Fruit fly (Drosophila melanogaster) whole organism, embryonic: ENCODE data around the gene CG13658.
A peak's percentile ranks its signal among the peaks of the same experiment; 100 is the strongest.

Source experiments
- Atf-2 ChIP-seq: fragments of 200-800 bp; sonication (Bioruptor generic); optimal IDR thresholded peaks from 2 replicates; lab custom pipeline; 2016; ENCODE audit warnings: missing biosample characterization, missing genetic modification characterization
- B-H2 ChIP-seq: fragments of 200-800 bp; sonication (Bioruptor generic); optimal IDR thresholded peaks from 2 replicates; lab custom pipeline; 2018; ENCODE audit warnings: missing biosample characterization, mild to moderate bottlenecking, missing genetic modification characterization
- Bteb2 ChIP-seq: fragments of 200-800 bp; sonication (Bioruptor generic); optimal IDR thresholded peaks from 2 replicates; lab custom pipeline; 2016; ENCODE audit warnings: missing biosample characterization, missing genetic modification characterization
- CG10979 ChIP-seq: fragments of 200-800 bp; sonication (Bioruptor generic); optimal IDR thresholded peaks from 2 replicates; lab custom pipeline; 2018; ENCODE audit warnings: missing biosample characterization, mild to moderate bottlenecking, missing genetic modification characterization, moderate library complexity
- CG11093 ChIP-seq: fragments of 200-800 bp; sonication (Bioruptor generic); IDR thresholded peaks from 3 replicates; pipeline ENCODE4 v1.3.6; 2022; ENCODE audit warnings: missing biosample characterization, missing genetic modification characterization
- CG12155 ChIP-seq: fragments of 200-800 bp; sonication (Bioruptor generic); optimal IDR thresholded peaks from 3 replicates; lab custom pipeline; 2016; ENCODE audit warnings: missing biosample characterization, missing genetic modification characterization
- CG12236 ChIP-seq: fragments of 200-800 bp; sonication (Bioruptor generic); optimal IDR thresholded peaks from 2 replicates; lab custom pipeline; 2016; ENCODE audit warnings: missing biosample characterization, missing genetic modification characterization
- CG12744 ChIP-seq: fragments of 200-800 bp; sonication (Bioruptor generic); optimal IDR thresholded peaks from 2 replicates; lab custom pipeline; 2016; ENCODE audit warnings: missing biosample characterization, missing genetic modification characterization
- CG13424 ChIP-seq: fragments of 200-800 bp; sonication (Bioruptor generic); optimal IDR thresholded peaks from 2 replicates; lab custom pipeline; 2019; ENCODE audit warnings: missing biosample characterization, mild to moderate bottlenecking, missing genetic modification characterization, moderate library complexity
- CG13624 ChIP-seq: fragments of 200-800 bp; sonication (Bioruptor generic); optimal IDR thresholded peaks from 2 replicates; lab custom pipeline; 2016; ENCODE audit warnings: missing biosample characterization, missing genetic modification characterization
- CG14050 ChIP-seq: fragments of 200-800 bp; sonication (Bioruptor generic); IDR thresholded peaks from 3 replicates; pipeline ENCODE4 v1.3.6; 2022; ENCODE audit warnings: missing biosample characterization, missing genetic modification characterization
- CG14860 ChIP-seq: fragments of 200-800 bp; sonication (Bioruptor generic); IDR thresholded peaks from 3 replicates; pipeline ENCODE4 v1.3.6; 2022; ENCODE audit warnings: missing biosample characterization, missing genetic modification characterization; ENCODE audit not compliant: partially characterized antibody
- CG14965 ChIP-seq: fragments of 200-800 bp; sonication (Bioruptor generic); optimal IDR thresholded peaks from 2 replicates; lab custom pipeline; 2016; ENCODE audit warnings: missing biosample characterization, missing genetic modification characterization, borderline replicate concordance
- CG15601 ChIP-seq: fragments of 200-800 bp; sonication (Bioruptor generic); optimal IDR thresholded peaks from 3 replicates; lab custom pipeline; 2019; ENCODE audit warnings: missing biosample characterization, mild to moderate bottlenecking, missing genetic modification characterization, moderate library complexity
- CG16779 ChIP-seq: fragments of 200-800 bp; sonication (Bioruptor generic); IDR thresholded peaks from 2 replicates; pipeline ENCODE4 v1.3.6; 2022; ENCODE audit warnings: missing biosample characterization, missing genetic modification characterization
- CG17829 ChIP-seq: fragments of 200-800 bp; optimal IDR thresholded peaks from 2 replicates; lab custom pipeline; 2019; ENCODE audit warnings: missing biosample characterization, mild to moderate bottlenecking, missing genetic modification characterization, moderate library complexity
- CG2120 ChIP-seq: fragments of 200-800 bp; sonication (Bioruptor generic); optimal IDR thresholded peaks from 3 replicates; lab custom pipeline; 2016; ENCODE audit warnings: missing biosample characterization, missing genetic modification characterization
- CG2712 ChIP-seq: fragments of 200-800 bp; optimal IDR thresholded peaks from 3 replicates; lab custom pipeline; 2019; ENCODE audit warnings: missing biosample characterization, mild to moderate bottlenecking, missing genetic modification characterization, moderate library complexity
- CG30020 ChIP-seq: fragments of 200-800 bp; optimal IDR thresholded peaks from 2 replicates; lab custom pipeline; 2019; ENCODE audit warnings: missing biosample characterization, mild to moderate bottlenecking, missing genetic modification characterization, moderate library complexity
- CG33213 ChIP-seq: fragments of 200-800 bp; sonication (Bioruptor generic); optimal IDR thresholded peaks from 3 replicates; lab custom pipeline; 2016; ENCODE audit warnings: missing biosample characterization, missing genetic modification characterization
- CG4820 ChIP-seq: fragments of 200-800 bp; sonication (Bioruptor generic); optimal IDR thresholded peaks from 3 replicates; lab custom pipeline; 2016; ENCODE audit warnings: missing biosample characterization, missing genetic modification characterization
- CG7928 ChIP-seq: fragments of 200-800 bp; sonication (Bioruptor generic); optimal IDR thresholded peaks from 2 replicates; lab custom pipeline; 2017; ENCODE audit warnings: missing biosample characterization, mild to moderate bottlenecking, missing genetic modification characterization
- Dref ChIP-seq: fragments of 200-800 bp; sonication (Bioruptor generic); IDR thresholded peaks from 2 replicates; pipeline ENCODE4 v1.3.6; 2022; ENCODE audit warnings: missing biosample characterization, missing genetic modification characterization
- Lpt ChIP-seq: fragments of >200 bp; optimal IDR thresholded peaks from 2 replicates; lab custom pipeline; 2018; ENCODE audit warnings: missing biosample characterization, missing genetic modification characterization
- NfI ChIP-seq: fragments of 200-800 bp; sonication (Bioruptor generic); optimal IDR thresholded peaks from 3 replicates; lab custom pipeline; 2018; ENCODE audit warnings: missing biosample characterization, mild to moderate bottlenecking, missing genetic modification characterization, moderate library complexity
- Sry-δ ChIP-seq: fragments of 200-800 bp; sonication (Bioruptor generic); optimal IDR thresholded peaks from 2 replicates; lab custom pipeline; 2016; ENCODE audit warnings: missing biosample characterization, missing genetic modification characterization
- YL-1 ChIP-seq: fragments of 200-800 bp; sonication (Bioruptor generic); optimal IDR thresholded peaks from 3 replicates; lab custom pipeline; 2017; ENCODE audit warnings: missing biosample characterization, mild to moderate bottlenecking, missing genetic modification characterization
- ase ChIP-seq: fragments of 200-800 bp; sonication (Bioruptor generic); IDR thresholded peaks from 3 replicates; pipeline ENCODE4 v1.3.6; 2022; ENCODE audit warnings: missing biosample characterization, missing genetic modification characterization
- fru ChIP-seq: fragments of >200 bp; optimal IDR thresholded peaks from 2 replicates; lab custom pipeline; 2017
- gsb-n ChIP-seq: fragments of 200-800 bp; sonication (Bioruptor generic); optimal IDR thresholded peaks from 3 replicates; lab custom pipeline; 2018; ENCODE audit warnings: missing biosample characterization, mild to moderate bottlenecking, missing genetic modification characterization
- inv ChIP-seq: fragments of 200-800 bp; sonication (Bioruptor generic); IDR thresholded peaks from 2 replicates; pipeline ENCODE4 v1.3.6; 2022; ENCODE audit warnings: missing biosample characterization, missing genetic modification characterization; ENCODE audit not compliant: partially characterized antibody
- ken ChIP-seq: fragments of 200-800 bp; sonication (Bioruptor generic); IDR thresholded peaks from 3 replicates; pipeline ENCODE4 v1.3.6; 2022; ENCODE audit warnings: missing biosample characterization, missing genetic modification characterization
- maf-S ChIP-seq: fragments of 200-800 bp; sonication (Bioruptor generic); optimal IDR thresholded peaks from 2 replicates; lab custom pipeline; 2016; ENCODE audit warnings: missing biosample characterization, missing genetic modification characterization
- nerfin-1 ChIP-seq: fragments of 200-800 bp; sonication (Bioruptor generic); optimal IDR thresholded peaks from 3 replicates; lab custom pipeline; 2019; ENCODE audit warnings: missing biosample characterization, mild to moderate bottlenecking, missing genetic modification characterization, moderate library complexity
- nerfin-2 ChIP-seq: fragments of 200-800 bp; sonication (Bioruptor generic); IDR thresholded peaks from 2 replicates; pipeline ENCODE4 v1.3.6; 2022; ENCODE audit warnings: missing biosample characterization, missing genetic modification characterization; ENCODE audit not compliant: partially characterized antibody
- nmo ChIP-seq: fragments of 200-800 bp; sonication (Bioruptor generic); optimal IDR thresholded peaks from 2 replicates; lab custom pipeline; 2018; ENCODE audit warnings: missing biosample characterization, mild to moderate bottlenecking, missing genetic modification characterization, moderate library complexity
- p53 ChIP-seq: fragments of 200-800 bp; sonication (Bioruptor generic); optimal IDR thresholded peaks from 2 replicates; lab custom pipeline; 2016; ENCODE audit warnings: missing biosample characterization, missing genetic modification characterization
- phol ChIP-seq: fragments of 200-800 bp; sonication (Bioruptor generic); optimal IDR thresholded peaks from 3 replicates; lab custom pipeline; 2018; ENCODE audit warnings: missing biosample characterization, mild to moderate bottlenecking, missing genetic modification characterization, moderate library complexity
- pzg ChIP-seq: fragments of 200-800 bp; sonication (Bioruptor generic); optimal IDR thresholded peaks from 3 replicates; lab custom pipeline; 2018; ENCODE audit warnings: missing biosample characterization, mild to moderate bottlenecking, missing genetic modification characterization, moderate library complexity
- repo ChIP-seq: fragments of 200-800 bp; sonication (Bioruptor generic); optimal IDR thresholded peaks from 2 replicates; lab custom pipeline; 2016; ENCODE audit warnings: missing biosample characterization, missing genetic modification characterization
- rib ChIP-seq: fragments of 200-800 bp; sonication (Bioruptor generic); IDR thresholded peaks from 2 replicates; pipeline ENCODE4 v1.3.6; 2022; ENCODE audit warnings: missing biosample characterization, missing genetic modification characterization
- row ChIP-seq: fragments of 200-800 bp; sonication (Bioruptor generic); IDR thresholded peaks from 3 replicates; pipeline ENCODE4 v1.3.6; 2022; ENCODE audit warnings: missing biosample characterization, missing genetic modification characterization
- sug ChIP-seq: fragments of 200-800 bp; optimal IDR thresholded peaks from 2 replicates; lab custom pipeline; 2019; ENCODE audit warnings: missing biosample characterization, mild to moderate bottlenecking, missing genetic modification characterization, moderate library complexity
- unc-4 ChIP-seq: fragments of 200-800 bp; sonication (Bioruptor generic); IDR thresholded peaks from 2 replicates; pipeline ENCODE4 v1.3.6; 2022; ENCODE audit warnings: missing biosample characterization, missing genetic modification characterization; ENCODE audit not compliant: partially characterized antibody
- usp ChIP-seq: fragments of >200 bp; optimal IDR thresholded peaks from 2 replicates; lab custom pipeline; 2017; ENCODE audit warnings: missing biosample characterization, missing genetic modification characterization
- z ChIP-seq: fragments of 200-800 bp; sonication (Bioruptor generic); IDR thresholded peaks from 3 replicates; pipeline ENCODE4 v1.3.6; 2022; ENCODE audit warnings: missing biosample characterization, missing genetic modification characterization
- zen ChIP-seq: fragments of 200-800 bp; sonication (Bioruptor generic); optimal IDR thresholded peaks from 3 replicates; lab custom pipeline; 2018; ENCODE audit warnings: missing biosample characterization, mild to moderate bottlenecking, missing genetic modification characterization, moderate library complexity

The CG13658 gene

DNA sequence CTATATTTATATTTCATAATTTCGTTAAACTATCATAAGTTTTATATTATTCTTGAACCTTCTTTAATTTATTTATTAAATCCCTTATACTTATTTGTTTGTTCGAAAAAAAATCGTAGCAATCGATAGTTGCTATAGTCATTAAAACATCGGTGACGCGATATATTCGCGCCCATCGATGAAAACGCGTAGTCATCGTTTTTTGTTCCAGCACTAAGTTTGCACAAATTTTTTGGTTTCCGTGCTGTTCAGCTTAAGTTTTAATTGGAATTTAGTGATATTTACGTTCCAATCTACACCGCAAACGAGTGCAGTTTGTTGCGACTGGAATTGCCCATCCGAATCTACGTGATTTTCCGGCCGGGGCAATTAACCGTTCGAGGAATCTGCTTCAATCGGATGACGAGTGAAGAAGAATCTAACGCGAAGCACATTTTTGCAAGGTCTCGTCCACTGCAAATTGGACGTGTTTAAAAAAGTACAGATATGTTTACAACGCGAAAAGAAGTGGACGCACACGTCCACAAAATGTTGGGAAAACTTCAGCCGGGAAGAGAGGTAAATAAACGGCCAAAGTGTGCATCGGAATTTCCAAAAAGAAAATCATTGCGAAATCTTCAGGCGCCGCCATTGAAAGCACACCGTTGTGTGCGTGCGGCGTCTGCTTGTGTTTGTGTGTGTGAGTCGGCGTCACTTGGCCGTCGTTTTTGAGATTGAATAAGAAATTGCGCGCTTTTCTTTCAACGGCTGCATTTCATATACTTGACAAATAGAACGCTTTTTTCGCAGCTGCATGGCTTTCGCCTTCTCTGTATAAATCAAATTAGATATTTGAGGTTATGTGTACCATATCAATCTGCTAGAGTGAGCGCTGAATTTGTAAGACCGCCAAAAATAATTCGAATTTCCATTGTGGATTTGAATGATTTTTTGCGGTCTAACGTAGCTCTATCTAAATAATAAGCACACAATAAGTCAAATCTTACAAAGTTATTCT, 37.8 kb upstream of the CG13658 start, which contains the start of gene Nup358 (continued):
- TF ChIP-seq CG30020 (tag; lab: Kevin White, UChicago) = peak; percentile 35
- peak; percentile 8 for TF ChIP-seq CG7928 (GFP tag; lab: Kevin White, UChicago)
- no peak for TF ChIP-seq CG4820 (GFP tag; lab: Kevin White, UChicago)
- peak; percentile 4 for TF ChIP-seq zen (tag; lab: Kevin White, UChicago)
- peak; percentile 35 for TF ChIP-seq CG17829 (tag; lab: Kevin White, UChicago)
- TF ChIP-seq inv (GFP tag; lab: Robert Waterston, UW) = peak; percentile 98
- TF ChIP-seq pzg (GFP tag; lab: Kevin White, UChicago) = peak; percentile 72
- peak; percentile 55 for TF ChIP-seq nmo (GFP tag; lab: Kevin White, UChicago)
- TF ChIP-seq nerfin-1 (tag; lab: Kevin White, UChicago) = peak; percentile 98
- TF ChIP-seq row = peak; percentile 64
- peak; percentile 98 for TF ChIP-seq Dref (GFP tag; lab: Robert Waterston, UW)
- TF ChIP-seq rib = peak; percentile 95
- peak; percentile 37 for TF ChIP-seq CG15601 (tag; lab: Kevin White, UChicago)
- TF ChIP-seq CG2712 (tag; lab: Kevin White, UChicago) = peak; percentile 48
- TF ChIP-seq CG13624 (GFP tag; lab: Kevin White, UChicago) = no peak
- no peak for TF ChIP-seq CG2120 (GFP tag; lab: Kevin White, UChicago)
- TF ChIP-seq phol (tag; lab: Kevin White, UChicago) = peak; percentile 73
- TF ChIP-seq unc-4 (GFP tag; lab: Robert Waterston, UW) = peak; percentile 96

DNA sequence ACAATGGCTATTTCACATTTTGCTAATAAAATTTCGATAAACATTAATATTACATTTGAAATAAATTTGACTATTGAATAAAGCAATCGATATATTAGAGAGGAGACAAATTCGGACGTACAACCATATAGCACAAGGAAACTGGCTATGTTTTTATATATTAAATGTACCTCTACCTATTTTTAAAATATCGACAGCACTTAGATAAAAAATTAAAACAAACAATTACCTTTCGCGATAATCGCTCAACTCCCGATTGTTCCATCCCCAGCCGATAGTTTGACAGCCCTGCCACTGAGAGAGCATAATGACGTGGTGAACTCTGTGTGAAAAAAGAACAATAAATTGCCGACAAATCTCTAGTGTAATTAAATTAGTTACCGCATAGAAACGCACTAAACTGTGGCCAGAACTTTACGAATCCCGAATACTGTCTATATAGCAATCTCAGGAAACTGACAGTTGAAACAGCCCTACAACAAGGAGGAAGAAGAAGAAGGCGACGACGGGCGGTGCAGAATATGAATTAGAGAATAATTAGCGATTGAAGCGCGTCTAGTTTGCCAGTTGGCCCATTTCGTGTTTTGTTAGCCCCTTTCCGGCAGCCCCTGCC, 28.5 kb upstream of the CG13658 start, which contains the start of gene CG11857:
TSS of gene CG11857 (plus strand) at position 271 of the 613 bp plus-strand sequence.
- peak; percentile 94 for TF ChIP-seq CG12236 (GFP tag; lab: Kevin White, UChicago)
- peak; percentile 98 for TF ChIP-seq NfI (GFP tag; lab: Kevin White, UChicago)
- TF ChIP-seq CG14050 (GFP tag; lab: Robert Waterston, UW) = peak; percentile 98
- peak; percentile 98 for TF ChIP-seq CG13424 (tag; lab: Kevin White, UChicago)
- TF ChIP-seq usp = no peak
- TF ChIP-seq B-H2 (GFP tag; lab: Kevin White, UChicago) = peak; percentile 98
- TF ChIP-seq CG33213 (GFP tag; lab: Kevin White, UChicago) = peak; percentile 97
- peak; percentile 94 for TF ChIP-seq CG16779 (GFP tag; lab: Robert Waterston, UW)
- TF ChIP-seq pzg (GFP tag; lab: Kevin White, UChicago) = peak; percentile 89
- peak; percentile 55 for TF ChIP-seq CG14965
- peak; percentile 99 for TF ChIP-seq ken (GFP tag; lab: Robert Waterston, UW)
- TF ChIP-seq CG12744 (GFP tag; lab: Kevin White, UChicago) = peak; percentile 95
- TF ChIP-seq ase = peak; percentile 99
- no peak for TF ChIP-seq Lpt (GFP tag; lab: Kevin White, UChicago)
- TF ChIP-seq Atf-2 (GFP tag; lab: Kevin White, UChicago) = peak; percentile 97
- peak; percentile 99 for TF ChIP-seq Sry-δ (GFP tag; lab: Kevin White, UChicago)
- peak; percentile 100 for TF ChIP-seq CG14860 (GFP tag; lab: Robert Waterston, UW)
- TF ChIP-seq fru (lab: Kevin White, UChicago) = no peak
- peak; percentile 70; the same call in 2 of the 3 replicates for TF ChIP-seq z (GFP tag; lab: Robert Waterston, UW)
- peak; percentile 98 for TF ChIP-seq Bteb2 (GFP tag; lab: Kevin White, UChicago)
- TF ChIP-seq CG10979 = peak; percentile 95
- TF ChIP-seq nerfin-2 (GFP tag; lab: Robert Waterston, UW) = peak; percentile 99
- TF ChIP-seq sug (tag; lab: Kevin White, UChicago) = peak; percentile 97
- TF ChIP-seq CG11093 (GFP tag; lab: Robert Waterston, UW) = peak; percentile 99
- TF ChIP-seq repo (GFP tag; lab: Kevin White, UChicago) = peak; percentile 95
- peak; percentile 98 for TF ChIP-seq maf-S
- TF ChIP-seq CG12155 = peak; percentile 98
- TF ChIP-seq YL-1 (GFP tag; lab: Kevin White, UChicago) = peak; percentile 97
- peak; percentile 95 for TF ChIP-seq gsb-n (tag; lab: Kevin White, UChicago)
- peak; percentile 93 for TF ChIP-seq p53 (GFP tag; lab: Kevin White, UChicago)
